Fruit fly (Drosophila melanogaster) whole organism, embryonic: ENCODE results near the gene nxf2.

Experiments
- Abd-B ChIP-seq: fragments of 200-800 bp; sonication (Bioruptor generic); optimal IDR thresholded peaks from 2 replicates; lab custom pipeline; 2018; ENCODE audit warnings: missing biosample characterization, mild to moderate bottlenecking, missing genetic modification characterization, moderate library complexity
- CG10147 ChIP-seq: fragments of 200-800 bp; sonication (Bioruptor generic); optimal IDR thresholded peaks from 2 replicates; lab custom pipeline; 2019; ENCODE audit warnings: missing biosample characterization, mild to moderate bottlenecking, missing genetic modification characterization, moderate library complexity
- CG10267 ChIP-seq: fragments of 200-800 bp; sonication (Bioruptor generic); optimal IDR thresholded peaks from 2 replicates; lab custom pipeline; 2018; ENCODE audit warnings: missing biosample characterization, mild to moderate bottlenecking, missing genetic modification characterization, moderate library complexity
- CG10565 ChIP-seq: fragments of 200-800 bp; sonication (Bioruptor generic); optimal IDR thresholded peaks from 3 replicates; lab custom pipeline; 2016; ENCODE audit warnings: missing biosample characterization, mild to moderate bottlenecking, missing genetic modification characterization
- CG12071 ChIP-seq: fragments of 200-800 bp; sonication (Bioruptor generic); optimal IDR thresholded peaks from 3 replicates; lab custom pipeline; 2018; ENCODE audit warnings: missing biosample characterization, mild to moderate bottlenecking, missing genetic modification characterization
- CG12391 ChIP-seq: fragments of 200-800 bp; sonication (Bioruptor generic); optimal IDR thresholded peaks from 3 replicates; lab custom pipeline; 2018; ENCODE audit warnings: missing biosample characterization, mild to moderate bottlenecking, missing genetic modification characterization, moderate library complexity
- CG14965 ChIP-seq: fragments of 200-800 bp; sonication (Bioruptor generic); optimal IDR thresholded peaks from 2 replicates; lab custom pipeline; 2016; ENCODE audit warnings: missing biosample characterization, missing genetic modification characterization, borderline replicate concordance
- CG15696 ChIP-seq: fragments of 200-800 bp; sonication (Bioruptor generic); optimal IDR thresholded peaks from 2 replicates; lab custom pipeline; 2019; ENCODE audit warnings: missing biosample characterization, mild to moderate bottlenecking, missing genetic modification characterization, moderate library complexity
- CG17361 ChIP-seq: fragments of 200-800 bp; sonication (Bioruptor generic); IDR thresholded peaks from 3 replicates; pipeline ENCODE4 v1.3.6; 2022; ENCODE audit warnings: missing biosample characterization, missing genetic modification characterization
- CG18599 ChIP-seq: fragments of 200-800 bp; sonication (Bioruptor generic); optimal IDR thresholded peaks from 3 replicates; lab custom pipeline; 2017; ENCODE audit warnings: missing biosample characterization, missing genetic modification characterization, mild to moderate bottlenecking, moderate library complexity, missing genetic modification reagents
- CG2712 ChIP-seq: fragments of 200-800 bp; optimal IDR thresholded peaks from 3 replicates; lab custom pipeline; 2019; ENCODE audit warnings: missing biosample characterization, mild to moderate bottlenecking, missing genetic modification characterization, moderate library complexity
- CG5953 ChIP-seq: fragments of 200-800 bp; sonication (Bioruptor generic); IDR thresholded peaks from 2 replicates; pipeline ENCODE4 v1.3.6; 2022; ENCODE audit warnings: missing biosample characterization, missing genetic modification characterization
- CG6683 ChIP-seq: fragments of 200-800 bp; sonication (Bioruptor generic); optimal IDR thresholded peaks from 2 replicates; lab custom pipeline; 2017; ENCODE audit warnings: missing biosample characterization, mild to moderate bottlenecking, missing genetic modification characterization, missing genetic modification reagents
- CG9437 ChIP-seq: fragments of 200-800 bp; sonication (Bioruptor generic); optimal IDR thresholded peaks from 2 replicates; lab custom pipeline; 2018; ENCODE audit warnings: missing biosample characterization, mild to moderate bottlenecking, missing genetic modification characterization
- CG9817 ChIP-seq: fragments of 200-800 bp; sonication (Bioruptor generic); optimal IDR thresholded peaks from 2 replicates; lab custom pipeline; 2018; ENCODE audit warnings: missing biosample characterization, mild to moderate bottlenecking, missing genetic modification characterization, moderate library complexity
- CoRest ChIP-seq: fragments of 200-800 bp; sonication (Bioruptor generic); optimal IDR thresholded peaks from 3 replicates; lab custom pipeline; 2018; ENCODE audit warnings: missing biosample characterization, mild to moderate bottlenecking, missing genetic modification characterization, moderate library complexity
- D ChIP-seq, 2 experiments: fragments of 200-800 bp in 1 of 2; fragments of >200 bp in 1 of 2; sonication (Bioruptor generic) in 1 of 2; optimal IDR thresholded peaks; 2 replicates in 1 of 2; 3 replicates in 1 of 2; lab custom pipeline; 2017; ENCODE audit warnings: mild to moderate bottlenecking in 1 of 2, missing biosample characterization in 1 of 2, missing genetic modification characterization in 1 of 2, missing genetic modification reagents in 1 of 2
- Dll ChIP-seq: fragments of 200-800 bp; sonication (Bioruptor generic); IDR thresholded peaks from 4 replicates; pipeline ENCODE4 v1.3.6; 2022; ENCODE audit warnings: missing biosample characterization, missing genetic modification characterization; ENCODE audit not compliant: partially characterized antibody
- Fer1 ChIP-seq: fragments of 200-800 bp; sonication (Bioruptor generic); optimal IDR thresholded peaks from 2 replicates; lab custom pipeline; 2017; ENCODE audit warnings: missing biosample characterization, mild to moderate bottlenecking, missing genetic modification characterization
- Hmx ChIP-seq: fragments of 200-800 bp; sonication (Bioruptor generic); optimal IDR thresholded peaks from 2 replicates; lab custom pipeline; 2016; ENCODE audit warnings: missing biosample characterization, missing genetic modification characterization
- Hr39 ChIP-seq: fragments of >200 bp; optimal IDR thresholded peaks from 2 replicates; lab custom pipeline; 2017
- Lhr ChIP-seq: fragments of 200-800 bp; sonication (Bioruptor generic); optimal IDR thresholded peaks from 3 replicates; lab custom pipeline; 2017; ENCODE audit warnings: mild to moderate bottlenecking, missing biosample characterization, missing genetic modification reagents, missing genetic modification characterization
- Lpt ChIP-seq: fragments of >200 bp; optimal IDR thresholded peaks from 2 replicates; lab custom pipeline; 2018; ENCODE audit warnings: missing biosample characterization, missing genetic modification characterization
- NC2β ChIP-seq: fragments of 200-800 bp; sonication (Bioruptor generic); optimal IDR thresholded peaks from 2 replicates; lab custom pipeline; 2016; ENCODE audit warnings: missing biosample characterization, missing genetic modification characterization
- NFAT ChIP-seq: fragments of 200-800 bp; sonication (Bioruptor generic); IDR thresholded peaks from 2 replicates; pipeline ENCODE4 v1.3.6; 2022; ENCODE audit warnings: missing biosample characterization, missing genetic modification characterization
- Sin3A ChIP-seq: fragments of >200 bp; optimal IDR thresholded peaks from 2 replicates; lab custom pipeline; 2018
- Ssrp ChIP-seq: fragments of 200-800 bp; sonication (Bioruptor generic); optimal IDR thresholded peaks from 2 replicates; lab custom pipeline; 2018; ENCODE audit warnings: missing biosample characterization, mild to moderate bottlenecking, missing genetic modification characterization, moderate library complexity
- Trl ChIP-seq, 3 experiments: fragments of >200 bp in 2 of 3; fragments of 200-800 bp in 1 of 3; sonication (Bioruptor generic) in 1 of 3; optimal IDR thresholded peaks; 2 replicates in 1 of 3; 3 replicates in 2 of 3; lab custom pipeline; 2016 to 2017; ENCODE audit warnings: missing biosample characterization in 1 of 3, missing genetic modification characterization in 1 of 3
- ab ChIP-seq: fragments of 200-800 bp; sonication (Bioruptor generic); optimal IDR thresholded peaks from 2 replicates; lab custom pipeline; 2016; ENCODE audit warnings: missing biosample characterization, missing genetic modification characterization
- ac ChIP-seq: fragments of 200-800 bp; sonication (Bioruptor generic); optimal IDR thresholded peaks from 3 replicates; lab custom pipeline; 2017; ENCODE audit warnings: missing biosample characterization, mild to moderate bottlenecking, missing genetic modification characterization
- ap ChIP-seq: fragments of 200-800 bp; sonication (Bioruptor generic); IDR thresholded peaks from 2 replicates; pipeline ENCODE4 v1.3.6; 2022; ENCODE audit warnings: missing biosample characterization, missing genetic modification characterization
- br ChIP-seq: fragments of >200 bp; optimal IDR thresholded peaks from 2 replicates; lab custom pipeline; 2017
- cas ChIP-seq: fragments of 200-800 bp; sonication (Bioruptor generic); IDR thresholded peaks from 2 replicates; pipeline ENCODE4 v1.3.6; 2022; ENCODE audit warnings: missing biosample characterization, missing genetic modification characterization
- chm ChIP-seq: fragments of 200-800 bp; sonication (Bioruptor generic); IDR thresholded peaks from 2 replicates; pipeline ENCODE4 v1.3.6; 2022; ENCODE audit warnings: missing biosample characterization, missing genetic modification characterization
- disco-r ChIP-seq: fragments of 200-800 bp; sonication (Bioruptor generic); optimal IDR thresholded peaks from 2 replicates; lab custom pipeline; 2016; ENCODE audit warnings: missing biosample characterization, missing genetic modification characterization
- ems ChIP-seq: fragments of 200-800 bp; sonication (Bioruptor generic); optimal IDR thresholded peaks from 3 replicates; lab custom pipeline; 2016; ENCODE audit warnings: missing biosample characterization, missing genetic modification characterization
- exex ChIP-seq: fragments of 200-800 bp; sonication (Bioruptor generic); optimal IDR thresholded peaks from 4 replicates; lab custom pipeline; 2018; ENCODE audit warnings: missing biosample characterization, mild to moderate bottlenecking, missing genetic modification characterization, moderate library complexity
- fd96Cb ChIP-seq: fragments of 200-800 bp; sonication (Bioruptor generic); optimal IDR thresholded peaks from 2 replicates; lab custom pipeline; 2018; ENCODE audit warnings: missing biosample characterization, mild to moderate bottlenecking, missing genetic modification characterization, moderate library complexity
- gt ChIP-seq: fragments of 200-800 bp; sonication (Bioruptor generic); IDR thresholded peaks from 2 replicates; pipeline ENCODE4 v1.3.6; 2022; ENCODE audit warnings: missing biosample characterization, missing genetic modification characterization
- hb ChIP-seq: fragments of 200-800 bp; sonication (Bioruptor generic); IDR thresholded peaks from 3 replicates; pipeline ENCODE4 v1.3.6; 2022; ENCODE audit warnings: missing biosample characterization, missing genetic modification characterization; ENCODE audit not compliant: partially characterized antibody
- nmo ChIP-seq: fragments of 200-800 bp; sonication (Bioruptor generic); optimal IDR thresholded peaks from 2 replicates; lab custom pipeline; 2018; ENCODE audit warnings: missing biosample characterization, mild to moderate bottlenecking, missing genetic modification characterization, moderate library complexity
- peb ChIP-seq: fragments of 200-800 bp; sonication (Bioruptor generic); IDR thresholded peaks from 2 replicates; pipeline ENCODE4 v1.3.6; 2022; ENCODE audit warnings: missing biosample characterization, missing genetic modification characterization
- phol ChIP-seq: fragments of 200-800 bp; sonication (Bioruptor generic); optimal IDR thresholded peaks from 3 replicates; lab custom pipeline; 2018; ENCODE audit warnings: missing biosample characterization, mild to moderate bottlenecking, missing genetic modification characterization, moderate library complexity
- psq ChIP-seq: fragments of 200-800 bp; sonication (Bioruptor generic); optimal IDR thresholded peaks from 2 replicates; lab custom pipeline; 2017; ENCODE audit warnings: missing biosample characterization, missing genetic modification characterization
- repo ChIP-seq: fragments of 200-800 bp; sonication (Bioruptor generic); optimal IDR thresholded peaks from 2 replicates; lab custom pipeline; 2016; ENCODE audit warnings: missing biosample characterization, missing genetic modification characterization
- row ChIP-seq: fragments of 200-800 bp; sonication (Bioruptor generic); IDR thresholded peaks from 3 replicates; pipeline ENCODE4 v1.3.6; 2022; ENCODE audit warnings: missing biosample characterization, missing genetic modification characterization
- sens-2 ChIP-seq: fragments of 200-800 bp; sonication (Bioruptor generic); IDR thresholded peaks from 2 replicates; pipeline ENCODE4 v1.3.6; 2022; ENCODE audit warnings: missing biosample characterization, missing genetic modification characterization
- seq ChIP-seq: fragments of 200-800 bp; sonication (Bioruptor generic); IDR thresholded peaks from 2 replicates; pipeline ENCODE4 v1.3.6; 2022; ENCODE audit warnings: missing biosample characterization, missing genetic modification characterization
- sug ChIP-seq: fragments of 200-800 bp; optimal IDR thresholded peaks from 2 replicates; lab custom pipeline; 2019; ENCODE audit warnings: missing biosample characterization, mild to moderate bottlenecking, missing genetic modification characterization, moderate library complexity
- zfh2 ChIP-seq: fragments of 200-800 bp; sonication (Bioruptor generic); optimal IDR thresholded peaks from 2 replicates; lab custom pipeline; 2016; ENCODE audit warnings: missing biosample characterization, missing genetic modification characterization

nxf2 gene

DNA sequence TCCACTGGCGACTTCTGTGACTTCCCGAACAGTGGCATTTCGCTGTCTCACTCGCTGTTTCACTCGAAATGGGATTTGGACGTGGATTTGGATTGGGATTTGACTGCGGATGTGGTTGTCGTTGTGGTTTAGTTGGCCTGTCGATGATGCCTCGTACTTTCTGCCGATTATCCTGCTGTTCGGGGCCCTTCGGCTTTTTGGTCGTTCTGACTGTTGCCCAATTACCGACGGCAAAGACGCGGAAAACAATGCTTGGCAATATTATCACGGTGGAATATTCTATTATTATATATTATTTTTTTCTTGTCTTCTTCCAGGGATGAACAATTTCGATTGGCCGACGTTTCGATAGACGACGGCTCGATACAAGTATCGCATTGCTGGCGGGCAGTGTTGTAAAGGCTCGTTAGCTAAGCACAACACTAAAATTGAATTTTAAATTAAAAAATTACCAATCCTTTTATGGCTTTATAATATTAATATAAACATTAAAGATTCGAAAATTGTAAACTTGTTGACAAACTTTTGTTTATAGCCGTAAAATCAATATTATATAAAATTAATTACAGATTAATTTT is 35.1 kb upstream of the nxf2 start, which contains the start of gene Mo25 (continued):
- no peak for TF ChIP-seq CG12071 (GFP tag; lab: Kevin White, UChicago)
- no peak for TF ChIP-seq disco-r (GFP tag; lab: Kevin White, UChicago)
- peak; percentile 7 for TF ChIP-seq Abd-B (GFP tag; lab: Kevin White, UChicago)
- TF ChIP-seq nmo: peak; percentile 40
- TF ChIP-seq CG9817 (tag; lab: Kevin White, UChicago): peak; percentile 23
- TF ChIP-seq phol: peak; percentile 40
- TF ChIP-seq Hmx (GFP tag; lab: Kevin White, UChicago): no peak
- no peak for TF ChIP-seq CG14965 (GFP tag; lab: Kevin White, UChicago)
- TF ChIP-seq Sin3A (lab: Kevin White, UChicago): no peak
- peak; percentile 52 for TF ChIP-seq sug (tag; lab: Kevin White, UChicago)
- TF ChIP-seq CoRest (tag; lab: Kevin White, UChicago): peak; percentile 36
- TF ChIP-seq CG15696 (tag; lab: Kevin White, UChicago): no peak
- no peak for TF ChIP-seq cas
- no peak for TF ChIP-seq fd96Cb (tag; lab: Kevin White, UChicago)
- peak; percentile 58; the same call in 2 of the 3 replicates for TF ChIP-seq row
- TF ChIP-seq chm (GFP tag; lab: Robert Waterston, UW): no peak
- TF ChIP-seq CG10565: no peak
- peak; percentile 50; the same call in 2 of the 3 replicates for TF ChIP-seq CG17361
- no peak for TF ChIP-seq Lhr
- TF ChIP-seq CG18599 (GFP tag; lab: Kevin White, UChicago): peak; percentile 11
- no peak for TF ChIP-seq Lpt (GFP tag; lab: Kevin White, UChicago)
- no peak for TF ChIP-seq br
- TF ChIP-seq Hr39 (lab: Kevin White, UChicago): no peak
- no peak; the same call in 2 of the 3 replicates for TF ChIP-seq hb (GFP tag; lab: Robert Waterston, UW)
- peak; percentile 65 for TF ChIP-seq CG2712 (tag; lab: Kevin White, UChicago)
- TF ChIP-seq CG10267 (tag; lab: Kevin White, UChicago): peak; percentile 98
- no peak for TF ChIP-seq Ssrp (tag; lab: Kevin White, UChicago)
- peak; percentile 56 for TF ChIP-seq CG10147 (GFP tag; lab: Kevin White, UChicago)
- TF ChIP-seq Fer1: peak; percentile 63
- TF ChIP-seq ab (GFP tag; lab: Kevin White, UChicago): no peak
- no peak for TF ChIP-seq NC2β (GFP tag; lab: Kevin White, UChicago)
- TF ChIP-seq D (optimal IDR thresholded peaks at IDR 0.05; lab: Kevin White, UChicago): no peak
- no peak for TF ChIP-seq D (GFP tag; optimal IDR thresholded peaks at IDR 0.05; lab: Kevin White, UChicago)
- TF ChIP-seq ems (GFP tag; lab: Kevin White, UChicago): peak; percentile 47
- no peak for TF ChIP-seq CG6683
- no peak for TF ChIP-seq Trl (optimal IDR thresholded peaks at IDR 0.05; lab: Kevin White, UChicago)
- TF ChIP-seq Trl (GFP tag; optimal IDR thresholded peaks at IDR 0.05; lab: Kevin White, UChicago): no peak
- TF ChIP-seq CG12391 (tag; lab: Kevin White, UChicago): peak; percentile 69
- TF ChIP-seq Dll (GFP tag; lab: Robert Waterston, UW): peak; percentile 79
- TF ChIP-seq psq (GFP tag; lab: Kevin White, UChicago): no peak
- peak; percentile 49; the same call in 1 of the 2 replicates for TF ChIP-seq NFAT (GFP tag; lab: Robert Waterston, UW)
- peak; percentile 27 for TF ChIP-seq exex (tag; lab: Kevin White, UChicago)
- no peak for TF ChIP-seq peb (GFP tag; lab: Robert Waterston, UW)
- TF ChIP-seq repo (GFP tag; lab: Kevin White, UChicago): no peak
- TF ChIP-seq ap (GFP tag; lab: Robert Waterston, UW): 0 out of 2 replicates have a peak, but pooled peaks have one; percentile 2
- TF ChIP-seq CG9437 (GFP tag; lab: Kevin White, UChicago): peak; percentile 6
- TF ChIP-seq zfh2 (GFP tag; lab: Kevin White, UChicago): peak; percentile 35
- no peak for TF ChIP-seq sens-2
- no peak for TF ChIP-seq seq (GFP tag; lab: Robert Waterston, UW)
- TF ChIP-seq ac (GFP tag; lab: Kevin White, UChicago): no peak
- TF ChIP-seq gt (GFP tag; lab: Robert Waterston, UW): no peak
- TF ChIP-seq CG5953 (GFP tag; lab: Robert Waterston, UW): no peak
